Worm (Caenorhabditis elegans) whole organism, mixed stage, embryonic: ENCODE data around the gene sri-47.
"Not testable (repeated sequence)": the region's sequence is repeated elsewhere in the genome, so short reads cannot be mapped to it uniquely, and the experiment has no call there.

ENCODE experiments used
- M03D4.4 ChIP-seq: sonication (generic microtip); optimal IDR thresholded peaks from 2 replicates; lab custom pipeline; 2017; ENCODE audit warnings: mild to moderate bottlenecking, missing genetic modification characterization, missing compliant biosample characterization
- blmp-1 ChIP-seq: fragments of 150-350 bp; optimal IDR thresholded peaks from 2 replicates; lab custom pipeline; 2014; ENCODE audit warnings: missing biosample characterization, missing genetic modification characterization
- ceh-39 ChIP-seq: fragments of 150-350 bp; optimal IDR thresholded peaks from 2 replicates; lab custom pipeline; 2014; ENCODE audit warnings: missing biosample characterization, missing genetic modification characterization
- ceh-43 ChIP-seq: fragments of 200-800 bp; sonication (Bioruptor generic); optimal IDR thresholded peaks from 2 replicates; lab custom pipeline; 2018; ENCODE audit warnings: mild to moderate bottlenecking, missing genetic modification characterization, moderate library complexity, missing compliant biosample characterization
- ceh-83 ChIP-seq: fragments of 200-800 bp; sonication (Bioruptor generic); optimal IDR thresholded peaks from 2 replicates; lab custom pipeline; 2018; ENCODE audit warnings: mild to moderate bottlenecking, missing genetic modification characterization, missing compliant biosample characterization
- ces-1 ChIP-seq: fragments of 150-350 bp; optimal IDR thresholded peaks from 2 replicates; lab custom pipeline; 2014; ENCODE audit warnings: missing biosample characterization, missing genetic modification reagents, missing genetic modification characterization
- cnd-1 ChIP-seq: fragments of 200-800 bp; sonication (Bioruptor generic); optimal IDR thresholded peaks from 2 replicates; lab custom pipeline; 2018; ENCODE audit warnings: mild to moderate bottlenecking, missing genetic modification characterization, missing compliant biosample characterization
- drap-1 ChIP-seq: fragments of 200-800 bp; sonication (Bioruptor generic); optimal IDR thresholded peaks from 3 replicates; lab custom pipeline; 2018; ENCODE audit warnings: mild to moderate bottlenecking, missing genetic modification characterization, missing compliant biosample characterization
- elt-1 ChIP-seq: sonication (generic microtip); optimal IDR thresholded peaks from 2 replicates; lab custom pipeline; 2017; ENCODE audit warnings: missing genetic modification characterization, mild to moderate bottlenecking, missing compliant biosample characterization, antibody characterized with exemption, moderate library complexity, borderline replicate concordance; ENCODE audit not compliant: insufficient read depth
- ham-2 ChIP-seq: fragments of 200-800 bp; sonication (Bioruptor generic); optimal IDR thresholded peaks from 2 replicates; lab custom pipeline; 2018; ENCODE audit warnings: mild to moderate bottlenecking, missing genetic modification characterization, missing compliant biosample characterization
- lin-13 ChIP-seq: fragments of 150-350 bp; optimal IDR thresholded peaks from 2 replicates; lab custom pipeline; 2014; ENCODE audit warnings: missing biosample characterization, missing genetic modification characterization
- lin-32 ChIP-seq: fragments of 200-800 bp; sonication (Bioruptor generic); optimal IDR thresholded peaks from 2 replicates; lab custom pipeline; 2018; ENCODE audit warnings: mild to moderate bottlenecking, missing genetic modification characterization, missing compliant biosample characterization
- lsy-2 ChIP-seq: fragments of 150-350 bp; optimal IDR thresholded peaks from 2 replicates; lab custom pipeline; 2014; ENCODE audit warnings: missing biosample characterization, missing genetic modification characterization
- mab-5 ChIP-seq: fragments of 150-350 bp; optimal IDR thresholded peaks from 2 replicates; lab custom pipeline; 2014; ENCODE audit warnings: missing biosample characterization, missing genetic modification characterization
- mep-1 ChIP-seq: fragments of 150-350 bp; optimal IDR thresholded peaks from 2 replicates; lab custom pipeline; 2017; ENCODE audit warnings: missing biosample characterization, missing genetic modification reagents, missing genetic modification characterization, inconsistent platforms
- mls-2 ChIP-seq: sonication (generic microtip); optimal IDR thresholded peaks from 2 replicates; lab custom pipeline; 2016; ENCODE audit warnings: mild to moderate bottlenecking, missing genetic modification characterization, moderate library complexity, missing compliant biosample characterization
- nhr-12 ChIP-seq: fragments of 150-350 bp; optimal IDR thresholded peaks from 2 replicates; lab custom pipeline; 2014; ENCODE audit warnings: missing biosample characterization, missing genetic modification characterization
- nhr-2 ChIP-seq: fragments of 150-350 bp; optimal IDR thresholded peaks from 2 replicates; lab custom pipeline; 2014; ENCODE audit warnings: missing biosample characterization, missing genetic modification characterization
- nhr-28 ChIP-seq: fragments of 150-350 bp; optimal IDR thresholded peaks from 2 replicates; lab custom pipeline; 2014; ENCODE audit warnings: missing biosample characterization, missing genetic modification characterization
- pha-4 ChIP-seq: fragments of 150-350 bp; optimal IDR thresholded peaks from 2 replicates; lab custom pipeline; 2018; ENCODE audit warnings: missing biosample characterization, missing genetic modification reagents, missing genetic modification characterization
- sem-2 ChIP-seq: fragments of 200-800 bp; sonication (Bioruptor generic); optimal IDR thresholded peaks from 2 replicates; lab custom pipeline; 2018; ENCODE audit warnings: mild to moderate bottlenecking, missing genetic modification characterization, missing compliant biosample characterization
- snpc-4 ChIP-seq: fragments of 150-350 bp; optimal IDR thresholded peaks from 2 replicates; lab custom pipeline; 2014; ENCODE audit warnings: missing biosample characterization, missing genetic modification characterization
- sptf-1 ChIP-seq: sonication (generic microtip); optimal IDR thresholded peaks from 2 replicates; lab custom pipeline; 2017; ENCODE audit warnings: mild to moderate bottlenecking, missing genetic modification characterization, moderate library complexity, missing compliant biosample characterization
- tbx-8 ChIP-seq: fragments of 200-800 bp; sonication (Bioruptor generic); optimal IDR thresholded peaks from 2 replicates; lab custom pipeline; 2018; ENCODE audit warnings: mild to moderate bottlenecking, missing genetic modification characterization, moderate library complexity, missing compliant biosample characterization
- unc-120 ChIP-seq: sonication (generic microtip); optimal IDR thresholded peaks from 2 replicates; lab custom pipeline; 2017; ENCODE audit warnings: missing genetic modification characterization, missing compliant biosample characterization; ENCODE audit not compliant: poor library complexity, severe bottlenecking
- unc-39 ChIP-seq: fragments of 150-350 bp; optimal IDR thresholded peaks from 2 replicates; lab custom pipeline; 2014; ENCODE audit warnings: missing biosample characterization, missing genetic modification characterization
- ztf-11 ChIP-seq: fragments of 150-350 bp; optimal IDR thresholded peaks from 2 replicates; lab custom pipeline; 2014; ENCODE audit warnings: missing biosample characterization, missing genetic modification characterization

sri-47 gene

DNA sequence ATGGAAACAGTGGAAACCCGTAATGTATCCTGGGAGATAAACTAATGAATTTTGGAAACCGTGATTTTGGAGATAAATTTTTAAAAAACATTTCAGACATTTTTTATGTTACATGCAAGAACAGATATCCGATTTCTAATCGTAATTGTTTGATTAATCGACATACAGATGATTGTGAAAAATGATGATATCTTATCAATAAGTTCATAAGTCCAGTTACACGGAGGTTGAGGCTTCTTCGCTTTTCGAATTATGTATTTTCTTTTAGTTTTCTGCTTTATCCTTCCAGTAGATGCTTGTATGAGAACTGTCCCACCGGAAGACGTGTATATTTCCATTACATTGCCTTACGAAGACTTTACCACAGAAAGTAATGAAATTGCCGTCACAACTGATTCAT lies 8.9 kb downstream of the sri-47 start, which contains the start of gene F22E5.22:
F22E5.22 (plus strand) TSS at position 301 of the 400 bp plus-strand sequence.
- TF ChIP-seq unc-120 (tag; lab: Kevin White, UChicago), result no peak
- TF ChIP-seq snpc-4, result no peak

DNA sequence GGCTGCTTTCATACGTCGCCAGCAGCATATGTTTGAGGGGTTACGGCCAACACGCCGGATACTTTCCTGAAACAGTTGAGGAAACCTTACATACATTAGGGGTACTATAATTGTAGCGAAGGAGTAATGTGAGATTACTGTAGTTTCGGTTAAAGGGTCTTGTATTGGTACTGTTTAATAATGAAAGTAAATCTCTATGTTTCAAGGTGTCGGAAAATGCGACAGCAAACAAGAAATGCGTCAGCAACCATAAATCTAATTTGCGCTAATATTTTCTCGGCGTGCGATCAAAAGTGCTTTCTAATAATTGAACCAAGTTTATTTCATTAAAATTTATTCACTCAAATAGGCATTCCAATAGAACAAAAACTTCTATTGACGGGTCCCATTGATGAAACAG lies 15.6 kb downstream of the sri-47 start, which contains the start of gene sri-57:
sri-57 (minus strand) TSS at position 101 of the 400 bp plus-strand sequence.
- TF ChIP-seq ceh-39; ztf-11 (tag; lab: Kevin White, UChicago); cnd-1 (tag; lab: Kevin White, UChicago): not testable (repeated sequence)

DNA sequence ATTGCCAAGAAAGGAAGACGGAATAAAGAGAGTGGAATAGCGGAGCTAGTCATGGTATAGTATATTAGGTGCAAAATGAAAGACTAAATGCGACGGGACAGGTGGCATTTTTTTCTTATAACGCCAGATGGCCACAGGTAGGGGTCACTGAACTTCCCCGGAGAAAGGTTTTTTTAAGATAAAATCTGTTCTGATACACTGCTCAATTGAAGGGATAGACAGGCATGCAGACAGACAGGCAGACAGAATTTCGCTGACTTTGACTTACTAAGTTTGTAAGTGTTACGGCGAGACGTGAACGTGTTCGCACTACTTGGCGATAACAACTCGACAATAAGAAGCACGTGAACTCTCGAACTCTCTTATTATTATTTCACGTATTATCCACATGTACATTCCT lies 16.8 kb downstream of the sri-47 start, which contains the start of the genes F22E5.20 and F22E5.1:
F22E5.20 (minus strand) TSS at position 101 of the 400 bp plus-strand sequence.
F22E5.1 (plus strand) TSS at position 242 of the 400 bp plus-strand sequence.
- TF ChIP-seq sem-2 (GFP tag; lab: Kevin White, UChicago); lin-32; mep-1: not testable (repeated sequence)

DNA sequence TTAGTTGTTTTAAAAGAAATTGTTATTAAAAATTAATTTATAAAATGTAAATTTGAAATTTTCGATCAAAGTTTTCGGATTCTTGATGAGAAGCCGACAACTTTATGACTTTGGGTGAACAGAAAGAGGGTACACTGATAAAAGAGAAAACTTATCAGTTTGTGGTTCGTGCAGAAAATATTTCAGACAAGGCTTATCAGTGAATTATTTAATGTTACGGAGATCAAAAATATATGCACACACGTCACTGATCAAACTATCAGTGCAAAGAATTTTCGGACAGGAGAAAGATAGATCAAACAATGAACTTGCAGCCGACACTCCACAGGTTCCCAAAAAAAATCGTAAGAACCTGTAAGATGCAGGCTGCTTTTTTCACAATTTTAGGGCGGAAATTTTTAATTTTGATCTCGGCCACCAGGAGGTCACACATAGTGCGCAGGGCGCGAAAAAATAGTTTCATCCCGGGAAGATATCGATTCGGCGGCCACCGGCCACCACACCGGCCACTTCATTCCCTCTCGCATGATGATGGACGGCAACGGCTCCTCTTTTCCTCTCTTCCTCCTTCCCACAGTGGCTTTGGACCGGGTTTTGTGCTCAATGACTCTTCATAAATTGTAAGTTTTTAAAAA lies 20.9 kb downstream of the sri-47 start, which contains the start of gene F22E5.17:
F22E5.17 (plus strand) TSS at position 508 of the 635 bp plus-strand sequence.
- TF ChIP-seq lin-13, result no peak
- no peak for TF ChIP-seq mls-2 (tag; lab: Kevin White, UChicago)
- no peak for TF ChIP-seq ztf-11 (tag; lab: Kevin White, UChicago)
- TF ChIP-seq mab-5 (tag; lab: Kevin White, UChicago), result no peak
- no peak for TF ChIP-seq ham-2 (GFP tag; lab: Kevin White, UChicago)
- TF ChIP-seq, all 35 proteins: peak for 0

DNA sequence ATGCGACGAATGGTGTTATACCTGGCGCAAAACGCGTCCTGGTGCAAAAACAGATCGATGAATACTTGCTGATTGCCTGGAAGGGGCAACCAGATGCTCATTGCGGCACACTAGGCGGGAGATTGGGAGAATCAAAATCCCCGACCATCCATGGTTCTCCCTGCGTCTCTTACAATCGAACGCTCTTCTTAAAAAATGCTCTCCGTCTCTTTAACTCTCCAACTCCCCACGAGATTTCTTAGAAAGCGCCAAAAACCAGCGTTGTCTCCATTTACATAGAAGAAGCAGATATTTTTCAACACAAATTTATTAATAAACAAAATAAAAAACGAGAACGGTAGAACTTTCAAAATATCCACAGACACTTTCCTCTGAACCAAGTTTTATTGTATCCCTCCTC lies 24.4 kb downstream of the sri-47 start, which contains the start of gene F34D6.1:
F34D6.1 (minus strand) TSS at position 101 of the 400 bp plus-strand sequence.
- no peak for TF ChIP-seq ces-1 (GFP tag; lab: Kevin White, UChicago)
- TF ChIP-seq cnd-1 (tag; lab: Kevin White, UChicago), result no peak
- TF ChIP-seq mls-2 (tag; lab: Kevin White, UChicago), result no peak
- no peak for TF ChIP-seq ceh-39
- TF ChIP-seq ceh-43 (GFP tag; lab: Kevin White, UChicago), result no peak
- TF ChIP-seq M03D4.4 (tag; lab: Kevin White, UChicago), result no peak

DNA sequence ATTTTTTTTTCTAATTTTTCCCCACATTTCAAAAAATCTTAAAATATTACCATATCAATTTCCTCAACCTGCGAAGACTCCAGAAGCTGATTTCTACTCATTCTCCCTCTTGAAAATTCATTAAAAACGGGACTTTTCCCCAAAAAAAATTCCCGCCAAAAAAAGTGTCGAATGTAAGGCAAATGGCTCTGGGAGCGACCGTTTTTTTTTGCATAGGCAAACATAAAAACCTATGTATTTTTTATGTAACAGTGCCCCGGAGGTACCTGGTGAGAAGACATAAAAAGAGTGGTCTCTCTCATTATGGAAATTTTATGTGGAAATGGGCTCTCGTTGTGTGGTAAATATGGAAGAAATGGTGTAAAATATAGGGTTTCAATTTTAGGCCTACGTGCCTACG lies 27.5 kb downstream of the sri-47 start, which contains the start of gene ceh-87:
ceh-87 (minus strand) TSS at position 101 of the 400 bp plus-strand sequence.
- no peak for TF ChIP-seq drap-1 (GFP tag; lab: Kevin White, UChicago)
- no peak for TF ChIP-seq sem-2 (GFP tag; lab: Kevin White, UChicago)
- TF ChIP-seq lin-13, result no peak
- no peak for TF ChIP-seq sptf-1 (tag; lab: Kevin White, UChicago)
- TF ChIP-seq elt-1 (tag; lab: Kevin White, UChicago), result no peak
- no peak for TF ChIP-seq pha-4 (tag; lab: Kevin White, UChicago)
- TF ChIP-seq ceh-83 (GFP tag; lab: Kevin White, UChicago), result no peak
- TF ChIP-seq mls-2 (tag; lab: Kevin White, UChicago), result no peak
- no peak for TF ChIP-seq unc-39 (tag; lab: Kevin White, UChicago)
- no peak for TF ChIP-seq nhr-12 (tag; lab: Kevin White, UChicago)
- no peak for TF ChIP-seq lsy-2 (tag; lab: Kevin White, UChicago)
- no peak for TF ChIP-seq nhr-2 (tag; lab: Kevin White, UChicago)
- TF ChIP-seq ztf-11 (tag; lab: Kevin White, UChicago), result no peak

DNA sequence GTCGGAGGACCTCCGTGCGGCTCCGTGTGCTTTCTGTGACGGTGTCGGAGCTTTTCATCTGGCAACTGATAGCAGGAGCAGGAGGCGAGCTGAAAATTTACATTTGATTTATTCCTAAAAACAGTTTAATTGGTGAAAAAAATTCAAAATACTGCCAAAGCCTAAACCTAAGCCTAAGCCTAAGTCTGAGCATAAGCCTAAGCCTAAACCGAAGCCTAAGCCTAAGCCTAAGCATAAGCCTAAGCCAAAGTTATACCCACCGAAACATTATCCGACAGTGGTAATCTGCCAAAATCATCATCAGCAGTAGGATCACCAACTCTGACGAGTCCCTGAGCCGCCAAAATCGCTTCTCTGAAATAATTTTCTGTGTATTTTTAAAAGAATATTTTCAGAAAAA lies 28.1 kb downstream of the sri-47 start:
- no peak for TF ChIP-seq lin-32
- no peak for TF ChIP-seq blmp-1 (tag; lab: Kevin White, UChicago)
- no peak for TF ChIP-seq nhr-28
- TF ChIP-seq ceh-43 (GFP tag; lab: Kevin White, UChicago), result no peak
- no peak for TF ChIP-seq tbx-8 (GFP tag; lab: Kevin White, UChicago)
- no peak for TF ChIP-seq ceh-39
- no peak for TF ChIP-seq unc-120 (tag; lab: Kevin White, UChicago)
- no peak for TF ChIP-seq sem-2 (GFP tag; lab: Kevin White, UChicago)
- TF ChIP-seq pha-4 (tag; lab: Kevin White, UChicago), result no peak
- TF ChIP-seq ces-1 (GFP tag; lab: Kevin White, UChicago), result no peak
- TF ChIP-seq mab-5 (tag; lab: Kevin White, UChicago), result no peak
- no peak for TF ChIP-seq cnd-1 (tag; lab: Kevin White, UChicago)
- TF ChIP-seq sptf-1 (tag; lab: Kevin White, UChicago), result no peak
